Worm (Caenorhabditis elegans) whole organism, late embryonic: ENCODE results near the gene glb-15.
A peak's percentile ranks its signal among the peaks of the same experiment; 100 is the strongest.

Source experiments
- K02D7.2 ChIP-seq: sonication (generic microtip); optimal IDR thresholded peaks from 2 replicates; lab custom pipeline; 2017; ENCODE audit warnings: mild to moderate bottlenecking, missing genetic modification characterization, missing compliant biosample characterization
- ahr-1 ChIP-seq: sonication (generic microtip); optimal IDR thresholded peaks from 2 replicates; lab custom pipeline; 2016; ENCODE audit warnings: missing genetic modification characterization, missing compliant biosample characterization
- ama-1 ChIP-seq: fragments of 150-350 bp; optimal IDR thresholded peaks from 2 replicates; lab custom pipeline; 2014
- ceh-14 ChIP-seq: sonication (generic microtip); optimal IDR thresholded peaks from 2 replicates; lab custom pipeline; 2016; ENCODE audit warnings: missing genotype, missing genetic modification characterization, missing compliant biosample characterization
- ceh-18 ChIP-seq: sonication (generic microtip); optimal IDR thresholded peaks from 2 replicates; lab custom pipeline; 2016; ENCODE audit warnings: missing genetic modification characterization, missing compliant biosample characterization
- ceh-2 ChIP-seq: sonication (generic microtip); optimal IDR thresholded peaks from 2 replicates; lab custom pipeline; 2016; ENCODE audit warnings: missing genotype, missing genetic modification characterization, missing compliant biosample characterization
- ceh-22 ChIP-seq: sonication (generic microtip); optimal IDR thresholded peaks from 2 replicates; lab custom pipeline; 2017; ENCODE audit warnings: missing biosample characterization, missing genetic modification characterization
- ceh-45 ChIP-seq: fragments of 200-800 bp; sonication (Bioruptor generic); IDR thresholded peaks from 2 replicates; pipeline ENCODE4 v1.3.6; 2022; ENCODE audit warnings: missing genetic modification reagents, missing genetic modification characterization, missing compliant biosample characterization
- ceh-48 ChIP-seq: sonication (generic microtip); optimal IDR thresholded peaks from 2 replicates; lab custom pipeline; 2016; ENCODE audit warnings: missing genetic modification characterization, inconsistent platforms, missing compliant biosample characterization
- ceh-9 ChIP-seq: sonication (generic microtip); optimal IDR thresholded peaks from 2 replicates; lab custom pipeline; 2016; ENCODE audit warnings: mild to moderate bottlenecking, missing genetic modification characterization, inconsistent platforms, missing compliant biosample characterization
- che-1 ChIP-seq: sonication (generic microtip); optimal IDR thresholded peaks from 2 replicates; lab custom pipeline; 2016; ENCODE audit warnings: mild to moderate bottlenecking, missing genetic modification characterization, missing compliant biosample characterization
- dve-1 ChIP-seq: sonication (generic microtip); optimal IDR thresholded peaks from 2 replicates; lab custom pipeline; 2017; ENCODE audit warnings: antibody characterized with exemption, mild to moderate bottlenecking, missing genetic modification characterization, missing compliant biosample characterization
- elt-2 ChIP-seq: sonication (generic microtip); optimal IDR thresholded peaks from 2 replicates; lab custom pipeline; 2016; ENCODE audit warnings: missing genetic modification reagents, missing genetic modification characterization, missing compliant biosample characterization
- elt-4 ChIP-seq: sonication (generic microtip); optimal IDR thresholded peaks from 2 replicates; lab custom pipeline; 2016; ENCODE audit warnings: missing genetic modification characterization, missing compliant biosample characterization
- fax-1 ChIP-seq: sonication (generic microtip); optimal IDR thresholded peaks from 2 replicates; lab custom pipeline; 2016; ENCODE audit warnings: missing genotype, missing genetic modification characterization, missing compliant biosample characterization
- fkh-10 ChIP-seq: fragments of 150-350 bp; optimal IDR thresholded peaks from 2 replicates; lab custom pipeline; 2014; ENCODE audit warnings: missing biosample characterization, missing genetic modification reagents, missing genetic modification characterization
- fkh-6 ChIP-seq: sonication (generic microtip); optimal IDR thresholded peaks from 2 replicates; lab custom pipeline; 2016; ENCODE audit warnings: missing genetic modification characterization, missing compliant biosample characterization
- gmeb-2 ChIP-seq: sonication (generic microtip); optimal IDR thresholded peaks from 2 replicates; lab custom pipeline; 2016; ENCODE audit warnings: missing genetic modification characterization, inconsistent platforms, missing compliant biosample characterization
- hlh-30 ChIP-seq: sonication (generic microtip); optimal IDR thresholded peaks from 2 replicates; lab custom pipeline; 2017; ENCODE audit warnings: antibody characterized with exemption, missing genetic modification characterization, missing compliant biosample characterization; ENCODE audit not compliant: insufficient read depth
- lim-6 ChIP-seq: sonication (generic microtip); optimal IDR thresholded peaks from 2 replicates; lab custom pipeline; 2016; ENCODE audit warnings: missing genetic modification characterization, missing compliant biosample characterization
- madf-2 ChIP-seq: sonication (generic microtip); optimal IDR thresholded peaks from 2 replicates; lab custom pipeline; 2017; ENCODE audit warnings: missing genetic modification characterization, missing compliant biosample characterization
- npax-4 ChIP-seq: sonication (generic microtip); optimal IDR thresholded peaks from 2 replicates; lab custom pipeline; 2016; ENCODE audit warnings: missing genetic modification characterization, missing compliant biosample characterization
- pag-3 ChIP-seq: sonication (generic microtip); optimal IDR thresholded peaks from 2 replicates; lab custom pipeline; 2016; ENCODE audit warnings: missing compliant biosample characterization, missing genetic modification characterization, borderline replicate concordance
- pat-9 ChIP-seq: fragments of 200-800 bp; sonication (Bioruptor generic); optimal IDR thresholded peaks from 2 replicates; lab custom pipeline; 2018; ENCODE audit warnings: mild to moderate bottlenecking, missing genetic modification characterization, moderate library complexity, missing compliant biosample characterization
- pax-1 ChIP-seq: fragments of 150-350 bp; optimal IDR thresholded peaks from 2 replicates; lab custom pipeline; 2014; ENCODE audit warnings: missing biosample characterization, missing genetic modification characterization
- pha-2 ChIP-seq: sonication (generic microtip); optimal IDR thresholded peaks from 2 replicates; lab custom pipeline; 2017; ENCODE audit warnings: mild to moderate bottlenecking, missing genetic modification characterization, missing compliant biosample characterization
- pqm-1 ChIP-seq: sonication (generic microtip); optimal IDR thresholded peaks from 2 replicates; lab custom pipeline; 2016; ENCODE audit warnings: missing genetic modification characterization, missing compliant biosample characterization
- ref-2 ChIP-seq: sonication (generic microtip); optimal IDR thresholded peaks from 2 replicates; lab custom pipeline; 2016; ENCODE audit warnings: missing genetic modification characterization, missing compliant biosample characterization
- rnt-1 ChIP-seq: sonication (generic microtip); optimal IDR thresholded peaks from 2 replicates; lab custom pipeline; 2016; ENCODE audit warnings: missing genetic modification characterization, missing compliant biosample characterization
- tbx-7 ChIP-seq: sonication (generic microtip); optimal IDR thresholded peaks from 2 replicates; lab custom pipeline; 2016; ENCODE audit warnings: missing genotype, missing genetic modification characterization, missing compliant biosample characterization
- unc-3 ChIP-seq, 2 experiments: fragments of 200-800 bp in 1 of 2; sonication (Bioruptor generic) in 1 of 2; sonication (generic microtip) in 1 of 2; conservative IDR thresholded peaks in 1 of 2; optimal IDR thresholded peaks in 1 of 2; 2 replicates each; pipeline versions ENCODE4 v1.3.6 to Lab custom; 2016 to 2022; ENCODE audit warnings: missing compliant biosample characterization in 2 of 2, missing genetic modification characterization in 2 of 2, missing genetic modification reagents in 1 of 2
- unc-42 ChIP-seq: sonication (generic microtip); optimal IDR thresholded peaks from 2 replicates; lab custom pipeline; 2016; ENCODE audit warnings: missing genotype, missing genetic modification characterization, missing compliant biosample characterization
- unc-86 ChIP-seq: sonication (generic microtip); optimal IDR thresholded peaks from 2 replicates; lab custom pipeline; 2016; ENCODE audit warnings: missing genetic modification characterization, missing compliant biosample characterization

glb-15 gene

ce11 chrV:11589433-11589832 is 28.6 kb downstream of the glb-15 start, which contains the start of gene srx-82:
Gene srx-82 (plus strand): TSS chrV:11589733.
- TF ChIP-seq ceh-18 (tag; lab: Kevin White, UChicago) (no peak), ceh-14 (no peak)

DNA sequence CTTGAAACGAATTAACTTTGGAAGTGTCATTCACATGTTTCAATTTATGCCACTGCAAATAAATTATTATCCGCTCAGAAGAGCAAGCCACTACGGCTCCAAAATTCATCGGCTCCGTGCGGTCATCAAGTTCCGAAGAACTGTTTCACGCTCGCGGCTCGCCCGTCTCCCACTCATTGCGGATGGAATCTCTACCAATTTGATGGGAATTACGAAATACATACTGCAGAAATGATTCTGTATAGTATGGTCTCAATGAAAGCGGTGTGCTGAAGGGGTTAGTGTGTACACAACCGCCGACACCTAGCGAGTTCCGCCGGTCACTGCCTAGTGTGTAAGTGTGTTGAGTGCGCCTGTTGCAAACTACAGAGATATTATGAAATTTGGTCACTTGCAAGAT is 33.0 kb downstream of the glb-15 start:
- TF ChIP-seq ama-1 (lab: Kevin White, UChicago) (peak; percentile 1), unc-42 (no peak)

ce11 chrV:11583212-11583611 is 34.9 kb downstream of the glb-15 start, which contains the start of gene srx-88:
Gene srx-88 (plus strand): TSS chrV:11583512.
- TF ChIP-seq fkh-6 (tag; lab: Kevin White, UChicago) (no peak), ceh-14 (no peak), pqm-1 (no peak), pax-1 (tag; lab: Kevin White, UChicago) (no peak), hlh-30 (tag; lab: Kevin White, UChicago) (no peak), npax-4 (tag; lab: Kevin White, UChicago) (no peak), rnt-1 (no peak), unc-3 (GFP tag; conservative IDR thresholded peaks at IDR 0.05; lab: Robert Waterston, UW) (no peak), unc-3 (tag; optimal IDR thresholded peaks at IDR 0.05; lab: Kevin White, UChicago) (no peak), pat-9 (no peak), ahr-1 (tag; lab: Kevin White, UChicago) (no peak), lim-6 (tag; lab: Kevin White, UChicago) (no peak), fkh-10 (no peak), pha-2 (tag; lab: Kevin White, UChicago) (no peak), ama-1 (lab: Kevin White, UChicago) (no peak)

DNA sequence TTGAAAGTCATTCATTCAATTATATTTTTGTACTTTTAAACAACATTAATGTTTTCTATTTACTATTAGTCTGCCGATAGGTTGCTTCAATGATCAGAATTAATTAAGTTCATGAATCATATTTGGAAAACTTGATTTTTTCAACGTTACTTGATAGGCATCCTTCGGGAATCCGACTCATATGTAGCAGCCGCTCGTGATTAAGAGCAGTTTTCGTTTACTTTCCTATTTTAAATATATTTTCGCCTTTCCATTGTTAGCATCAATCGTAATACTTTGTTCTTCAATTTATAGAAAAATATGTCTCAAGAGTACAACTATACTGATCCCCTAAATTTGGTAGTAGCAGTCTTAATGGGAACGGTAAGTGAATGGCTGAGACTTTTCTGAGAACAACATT is 37.2 kb downstream of the glb-15 start, which contains the start of gene srx-90:
Gene srx-90 (plus strand): TSS at position 301 of the 400 bp plus-strand sequence.
- TF ChIP-seq madf-2 (tag; lab: Kevin White, UChicago) (no peak), ceh-22 (no peak), K02D7.2 (no peak), ceh-2 (tag; lab: Kevin White, UChicago) (no peak), hlh-30 (tag; lab: Kevin White, UChicago) (no peak), npax-4 (tag; lab: Kevin White, UChicago) (no peak), pax-1 (tag; lab: Kevin White, UChicago) (no peak)

DNA sequence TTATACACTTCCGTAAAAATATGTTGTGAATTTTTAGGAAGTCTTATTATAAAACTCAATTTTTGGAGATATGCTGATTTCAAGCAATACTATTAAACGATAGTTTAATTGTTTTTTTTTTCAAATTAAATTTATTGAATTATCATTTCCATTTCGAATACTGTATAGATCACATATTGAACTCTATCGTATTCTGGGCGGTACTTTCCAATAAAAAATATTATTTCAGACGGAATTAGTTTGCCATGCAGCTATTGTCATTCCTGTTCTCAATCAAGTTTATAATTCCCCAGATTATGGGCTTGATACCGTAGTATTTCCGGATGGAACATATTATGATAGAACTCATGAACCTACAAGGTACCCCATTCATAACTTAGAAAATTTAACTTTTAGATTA is 43.5 kb downstream of the glb-15 start:
- TF ChIP-seq dve-1 (tag; lab: Kevin White, UChicago) (no peak), elt-2 (no peak), ref-2 (tag; lab: Kevin White, UChicago) (no peak), fax-1 (tag; lab: Kevin White, UChicago) (no peak), pha-2 (tag; lab: Kevin White, UChicago) (no peak), tbx-7 (no peak), pag-3 (tag; lab: Kevin White, UChicago) (no peak), ceh-2 (tag; lab: Kevin White, UChicago) (no peak), ceh-22 (no peak), ceh-9 (tag; lab: Kevin White, UChicago) (no peak), ceh-48 (tag; lab: Kevin White, UChicago) (no peak), lim-6 (tag; lab: Kevin White, UChicago) (no peak), ceh-45 (GFP tag; lab: Robert Waterston, UW) (no peak), elt-4 (tag; lab: Kevin White, UChicago) (no peak), gmeb-2 (tag; lab: Kevin White, UChicago) (no peak), che-1 (tag; lab: Kevin White, UChicago) (no peak), unc-86 (tag; lab: Kevin White, UChicago) (no peak)
